Worm (Caenorhabditis elegans): ENCODE measurements around the gene C06B8.3.

C06B8.3 gene

ce11 chrV:15465032-15465727 lies 19.3 kb downstream of the C06B8.3 start, which contains the start of gene pqn-71 (continued):
- TF ChIP-seq hlh-13 (GFP tag; optimal IDR thresholded peaks at IDR 0.05) (peak; percentile 67), dve-1 (tag; optimal IDR thresholded peaks at IDR 0.05) (peak; percentile 83), ceh-24 (tag; optimal IDR thresholded peaks at IDR 0.05) (peak; percentile 66), T23F11.4 (GFP tag; optimal IDR thresholded peaks at IDR 0.05) (peak; percentile 79), ceh-30 (tag; optimal IDR thresholded peaks at IDR 0.05) (peak; percentile 60), che-1 (tag; optimal IDR thresholded peaks at IDR 0.05) (peak; percentile 80), pha-2 (tag; optimal IDR thresholded peaks at IDR 0.05) (peak; percentile 80), K09A11.1 (tag; optimal IDR thresholded peaks at IDR 0.05; ENCODE audit: insufficient read depth) (peak; percentile 73), elt-4 (tag; optimal IDR thresholded peaks at IDR 0.05) (no peak), madf-2 (tag; optimal IDR thresholded peaks at IDR 0.05) (peak; percentile 90), fax-1 (tag; optimal IDR thresholded peaks at IDR 0.05) (peak; percentile 80), unc-42 (tag; optimal IDR thresholded peaks at IDR 0.05) (peak; percentile 2), ceh-45 (GFP tag; IDR thresholded peaks at IDR 0.05) (peak; percentile 73), F13H6.1 (tag; optimal IDR thresholded peaks at IDR 0.05) (peak; percentile 76), tbx-2 (tag; optimal IDR thresholded peaks at IDR 0.05) (peak; percentile 82), mec-3 (tag; optimal IDR thresholded peaks at IDR 0.05; ENCODE audit: borderline replicate concordance) (no peak), unc-55 (GFP tag; optimal IDR thresholded peaks at IDR 0.05) (no peak), ama-1 (optimal IDR thresholded peaks at IDR 0.05) (no peak), hlh-6 (tag; optimal IDR thresholded peaks at IDR 0.05) (peak; percentile 86), tbx-7 (tag; optimal IDR thresholded peaks at IDR 0.05) (peak; percentile 61), fkh-6 (tag; optimal IDR thresholded peaks at IDR 0.05) (peak; percentile 83), hlh-8 (tag; optimal IDR thresholded peaks at IDR 0.05) (peak; percentile 39), Y22D7AL.16 (tag; optimal IDR thresholded peaks at IDR 0.05) (peak; percentile 86), hlh-15 (tag; optimal IDR thresholded peaks at IDR 0.05) (peak; percentile 69), ztf-16 (tag; optimal IDR thresholded peaks at IDR 0.05) (peak; percentile 71), ceh-18 (tag; optimal IDR thresholded peaks at IDR 0.05) (peak; percentile 72), dmd-4 (tag; optimal IDR thresholded peaks at IDR 0.05; ENCODE audit: borderline replicate concordance) (peak; percentile 93), ceh-31 (tag; optimal IDR thresholded peaks at IDR 0.05) (peak; percentile 61), nfya-1 (tag; optimal IDR thresholded peaks at IDR 0.05) (peak; percentile 77)

- TF ChIP-seq pha-4 (tag; optimal IDR thresholded peaks at IDR 0.05) = no peak
- TF ChIP-seq K02D7.2 (tag; optimal IDR thresholded peaks at IDR 0.05) = no peak
- no peak for TF ChIP-seq ceh-6 (GFP tag; optimal IDR thresholded peaks at IDR 0.05)
- TF ChIP-seq madf-2 (tag; optimal IDR thresholded peaks at IDR 0.05) = no peak
- TF ChIP-seq unc-3 (GFP tag; conservative IDR thresholded peaks at IDR 0.05) = no peak
- no peak for TF ChIP-seq unc-3 (tag; optimal IDR thresholded peaks at IDR 0.05)
- no peak for TF ChIP-seq F13H6.1 (tag; optimal IDR thresholded peaks at IDR 0.05)
- TF ChIP-seq ceh-24 (tag; optimal IDR thresholded peaks at IDR 0.05) = no peak
- TF ChIP-seq lim-6 (tag; optimal IDR thresholded peaks at IDR 0.05) = no peak
- TF ChIP-seq ceh-48 (tag; optimal IDR thresholded peaks at IDR 0.05) = no peak
- TF ChIP-seq hlh-30 (tag; optimal IDR thresholded peaks at IDR 0.05; ENCODE audit: insufficient read depth) = no peak
- no peak for TF ChIP-seq ceh-19 (GFP tag; optimal IDR thresholded peaks at IDR 0.05)
- no peak for TF ChIP-seq hlh-8 (tag; optimal IDR thresholded peaks at IDR 0.05)
- no peak for TF ChIP-seq ama-1 (optimal IDR thresholded peaks at IDR 0.05)
Observed at ce11 chrV:15464402-15464801, 20.0 kb downstream of the C06B8.3 start, which contains the start of gene rocf-1. rocf-1 (minus strand) TSS chrV:15464502.

- TF ChIP-seq unc-55 (GFP tag; optimal IDR thresholded peaks at IDR 0.05) = no peak
- no peak for TF ChIP-seq ceh-45 (GFP tag; IDR thresholded peaks at IDR 0.05)
- TF ChIP-seq ref-2 (tag; optimal IDR thresholded peaks at IDR 0.05) = no peak
- TF ChIP-seq odd-2 (tag; optimal IDR thresholded peaks at IDR 0.05) = no peak
- no peak for TF ChIP-seq fkh-6 (tag; optimal IDR thresholded peaks at IDR 0.05)
- no peak for TF ChIP-seq ceh-9 (tag; optimal IDR thresholded peaks at IDR 0.05)
- TF ChIP-seq K09A11.1 (tag; optimal IDR thresholded peaks at IDR 0.05; ENCODE audit: insufficient read depth) = no peak
- TF ChIP-seq nfya-1 (tag; optimal IDR thresholded peaks at IDR 0.05) = no peak
- TF ChIP-seq nhr-11 (tag; optimal IDR thresholded peaks at IDR 0.05) = no peak
- no peak for TF ChIP-seq unc-42 (tag; optimal IDR thresholded peaks at IDR 0.05)
- no peak for TF ChIP-seq hlh-13 (GFP tag; optimal IDR thresholded peaks at IDR 0.05)
- no peak for TF ChIP-seq K02D7.2 (tag; optimal IDR thresholded peaks at IDR 0.05)
- no peak for TF ChIP-seq sox-2 (GFP tag; IDR thresholded peaks at IDR 0.05)
- no peak for TF ChIP-seq npax-4 (tag; optimal IDR thresholded peaks at IDR 0.05)
- TF ChIP-seq ahr-1 (tag; optimal IDR thresholded peaks at IDR 0.05) = no peak
- no peak for TF ChIP-seq pha-2 (tag; optimal IDR thresholded peaks at IDR 0.05)
Observed at ce11 chrV:15459088-15459487, 25.3 kb downstream of the C06B8.3 start, which contains the start of gene str-71. str-71 (minus strand) TSS chrV:15459188.
